Worm (Caenorhabditis elegans) whole organism, L3 larva: Measurements from ENCODE around the gene cope-1.

ENCODE experiments used
- R02D3.7 ChIP-seq: fragments of 150-350 bp; optimal IDR thresholded peaks from 2 replicates; lab custom pipeline; 2014; ENCODE audit warnings: missing biosample characterization, missing genetic modification characterization
- ZK546.5 ChIP-seq: sonication (generic microtip); optimal IDR thresholded peaks from 2 replicates; lab custom pipeline; 2017; ENCODE audit warnings: missing biosample characterization, missing genetic modification characterization
- aly-2 ChIP-seq: fragments of 150-350 bp; optimal IDR thresholded peaks from 2 replicates; lab custom pipeline; 2014; ENCODE audit warnings: missing biosample characterization, missing genetic modification characterization
- ama-1 ChIP-seq: fragments of 150-350 bp; optimal IDR thresholded peaks from 2 replicates; lab custom pipeline; 2018
- ceh-16 ChIP-seq: sonication (generic microtip); optimal IDR thresholded peaks from 2 replicates; lab custom pipeline; 2017; ENCODE audit warnings: missing biosample characterization, missing genetic modification characterization
- ceh-28 ChIP-seq: fragments of 150-350 bp; optimal IDR thresholded peaks from 2 replicates; lab custom pipeline; 2014; ENCODE audit warnings: missing biosample characterization, missing genetic modification reagents, missing genetic modification characterization
- ceh-82 ChIP-seq: fragments of 150-350 bp; optimal IDR thresholded peaks from 2 replicates; lab custom pipeline; 2014; ENCODE audit warnings: missing biosample characterization, missing genetic modification characterization
- ceh-9 ChIP-seq: sonication (generic microtip); optimal IDR thresholded peaks from 2 replicates; lab custom pipeline; 2018; ENCODE audit warnings: missing biosample characterization, missing genetic modification characterization
- daf-12 ChIP-seq: fragments of 150-350 bp; optimal IDR thresholded peaks from 2 replicates; lab custom pipeline; 2014; ENCODE audit warnings: missing biosample characterization, missing genetic modification reagents, missing genetic modification characterization
- egl-27 ChIP-seq: sonication (generic microtip); optimal IDR thresholded peaks from 4 replicates; lab custom pipeline; 2017; ENCODE audit warnings: missing biosample characterization, missing genetic modification reagents, missing genetic modification characterization
- egl-5 ChIP-seq: fragments of 150-350 bp; optimal IDR thresholded peaks from 2 replicates; lab custom pipeline; 2017; ENCODE audit warnings: missing biosample characterization, missing genetic modification reagents, missing genetic modification characterization, inconsistent platforms
- elt-1 ChIP-seq: fragments of 150-350 bp; optimal IDR thresholded peaks from 2 replicates; lab custom pipeline; 2014; ENCODE audit warnings: missing biosample characterization, missing genetic modification characterization
- elt-2 ChIP-seq: sonication (generic microtip); optimal IDR thresholded peaks from 2 replicates; lab custom pipeline; 2016; ENCODE audit warnings: missing genetic modification reagents, mild to moderate bottlenecking, missing genetic modification characterization, missing compliant biosample characterization
- elt-3 ChIP-seq, 3 experiments: fragments of 150-350 bp in 1 of 3; sonication (generic microtip) in 2 of 3; optimal IDR thresholded peaks; 2 replicates in 2 of 3; 4 replicates in 1 of 3; lab custom pipeline; 2014 to 2017; ENCODE audit warnings: missing biosample characterization in 3 of 3, missing genetic modification characterization in 3 of 3
- eor-1 ChIP-seq, 2 experiments: fragments of 150-350 bp; optimal IDR thresholded peaks; 2 replicates each; lab custom pipeline; 2014 to 2018; ENCODE audit warnings: missing biosample characterization in 2 of 2, missing genetic modification characterization in 2 of 2
- fkh-10 ChIP-seq: sonication (generic microtip); optimal IDR thresholded peaks from 2 replicates; lab custom pipeline; 2017; ENCODE audit warnings: missing biosample characterization, missing genetic modification reagents, missing genetic modification characterization
- fkh-2 ChIP-seq: fragments of 150-350 bp; optimal IDR thresholded peaks from 2 replicates; lab custom pipeline; 2014; ENCODE audit warnings: missing biosample characterization, missing genetic modification reagents, missing genetic modification characterization
- fos-1 ChIP-seq: fragments of 150-350 bp; optimal IDR thresholded peaks from 2 replicates; lab custom pipeline; 2014; ENCODE audit warnings: missing biosample characterization, missing genetic modification characterization
- hmg-11 ChIP-seq: sonication (generic microtip); optimal IDR thresholded peaks from 2 replicates; lab custom pipeline; 2016; ENCODE audit warnings: missing genetic modification characterization, missing compliant biosample characterization
- jun-1 ChIP-seq: fragments of 150-350 bp; optimal IDR thresholded peaks from 2 replicates; lab custom pipeline; 2014; ENCODE audit warnings: missing biosample characterization, missing genetic modification reagents, missing genetic modification characterization
- lin-15B ChIP-seq: fragments of 150-350 bp; optimal IDR thresholded peaks from 2 replicates; lab custom pipeline; 2014; ENCODE audit warnings: missing biosample characterization, missing genetic modification characterization
- lin-39 ChIP-seq: fragments of 150-350 bp; optimal IDR thresholded peaks from 2 replicates; lab custom pipeline; 2018; ENCODE audit warnings: missing biosample characterization, missing genetic modification reagents, missing genetic modification characterization
- lsy-12 ChIP-seq: sonication (generic microtip); optimal IDR thresholded peaks from 2 replicates; lab custom pipeline; 2016; ENCODE audit warnings: mild to moderate bottlenecking, missing genetic modification characterization, missing compliant biosample characterization
- mdl-1 ChIP-seq: fragments of 150-350 bp; optimal IDR thresholded peaks from 2 replicates; lab custom pipeline; 2014; ENCODE audit warnings: missing biosample characterization, missing genetic modification characterization
- mml-1 ChIP-seq: fragments of 150-350 bp; sonication (generic microtip); optimal IDR thresholded peaks from 3 replicates; lab custom pipeline; 2014; ENCODE audit warnings: missing biosample characterization, missing genetic modification characterization
- nfya-1 ChIP-seq: sonication (generic microtip); optimal IDR thresholded peaks from 2 replicates; lab custom pipeline; 2017; ENCODE audit warnings: missing genetic modification characterization, mild to moderate bottlenecking, missing compliant biosample characterization, antibody characterized with exemption, moderate library complexity; ENCODE audit not compliant: insufficient read depth
- nhr-11 ChIP-seq: fragments of 150-350 bp; optimal IDR thresholded peaks from 2 replicates; lab custom pipeline; 2014; ENCODE audit warnings: missing biosample characterization, missing genetic modification characterization
- nhr-12 ChIP-seq: fragments of 150-350 bp; optimal IDR thresholded peaks from 2 replicates; lab custom pipeline; 2014; ENCODE audit warnings: missing biosample characterization, missing genetic modification characterization
- nhr-23 ChIP-seq: fragments of 150-350 bp; optimal IDR thresholded peaks from 2 replicates; lab custom pipeline; 2014; ENCODE audit warnings: missing biosample characterization, missing genetic modification reagents, missing genetic modification characterization
- nhr-237 ChIP-seq: fragments of 150-350 bp; optimal IDR thresholded peaks from 2 replicates; lab custom pipeline; 2014; ENCODE audit warnings: missing biosample characterization, missing genetic modification characterization
- nhr-25 ChIP-seq: sonication (generic microtip); optimal IDR thresholded peaks from 2 replicates; lab custom pipeline; 2017; ENCODE audit warnings: missing biosample characterization, missing genetic modification characterization
- nhr-28 ChIP-seq: fragments of 150-350 bp; optimal IDR thresholded peaks from 2 replicates; lab custom pipeline; 2014; ENCODE audit warnings: missing biosample characterization, missing genetic modification characterization
- nhr-43 ChIP-seq: sonication (generic microtip); optimal IDR thresholded peaks from 2 replicates; lab custom pipeline; 2016; ENCODE audit warnings: mild to moderate bottlenecking, missing genetic modification characterization, missing compliant biosample characterization; ENCODE audit not compliant: poor library complexity, severe bottlenecking
- nhr-67 ChIP-seq: fragments of 150-350 bp; optimal IDR thresholded peaks from 2 replicates; lab custom pipeline; 2014; ENCODE audit warnings: missing biosample characterization, missing genetic modification characterization
- nhr-76 ChIP-seq: fragments of 150-350 bp; sonication (generic microtip); optimal IDR thresholded peaks from 5 replicates; lab custom pipeline; 2014; ENCODE audit warnings: missing biosample characterization, missing genetic modification characterization
- nhr-77 ChIP-seq: fragments of 150-350 bp; optimal IDR thresholded peaks from 2 replicates; lab custom pipeline; 2014; ENCODE audit warnings: missing biosample characterization, missing genetic modification characterization
- pha-4 ChIP-seq: fragments of 150-350 bp; optimal IDR thresholded peaks from 2 replicates; lab custom pipeline; 2014; ENCODE audit warnings: missing biosample characterization, missing genetic modification reagents, missing genetic modification characterization
- pqm-1 ChIP-seq: fragments of 150-350 bp; optimal IDR thresholded peaks from 2 replicates; lab custom pipeline; 2017; ENCODE audit warnings: missing biosample characterization, missing genetic modification characterization, inconsistent platforms
- sea-2 ChIP-seq: fragments of 150-350 bp; sonication (generic microtip); optimal IDR thresholded peaks from 4 replicates; lab custom pipeline; 2014; ENCODE audit warnings: missing biosample characterization, missing genetic modification reagents, missing genetic modification characterization
- skn-1 ChIP-seq: fragments of 150-350 bp; optimal IDR thresholded peaks from 2 replicates; lab custom pipeline; 2014; ENCODE audit warnings: missing biosample characterization, missing genetic modification characterization
- snpc-4 ChIP-seq: fragments of 150-350 bp; optimal IDR thresholded peaks from 2 replicates; lab custom pipeline; 2014; ENCODE audit warnings: missing biosample characterization, missing genetic modification characterization
- tbx-2 ChIP-seq: sonication (generic microtip); optimal IDR thresholded peaks from 2 replicates; lab custom pipeline; 2016; ENCODE audit warnings: mild to moderate bottlenecking, missing genetic modification characterization, missing compliant biosample characterization
- unc-39 ChIP-seq: sonication (generic microtip); optimal IDR thresholded peaks from 4 replicates; lab custom pipeline; 2017; ENCODE audit warnings: missing biosample characterization, missing genetic modification characterization
- unc-62 ChIP-seq: fragments of 150-350 bp; sonication (generic microtip); optimal IDR thresholded peaks from 4 replicates; lab custom pipeline; 2014; ENCODE audit warnings: missing biosample characterization, missing genetic modification reagents, missing genetic modification characterization
- zag-1 ChIP-seq: fragments of 150-350 bp; optimal IDR thresholded peaks from 2 replicates; lab custom pipeline; 2014; ENCODE audit warnings: missing biosample characterization, missing genetic modification characterization
- ztf-11 ChIP-seq: fragments of 150-350 bp; optimal IDR thresholded peaks from 2 replicates; lab custom pipeline; 2014; ENCODE audit warnings: missing biosample characterization, missing genetic modification characterization
- ztf-4 ChIP-seq: fragments of 150-350 bp; optimal IDR thresholded peaks from 2 replicates; lab custom pipeline; 2014; ENCODE audit warnings: missing biosample characterization, missing genetic modification characterization

cope-1 gene

DNA sequence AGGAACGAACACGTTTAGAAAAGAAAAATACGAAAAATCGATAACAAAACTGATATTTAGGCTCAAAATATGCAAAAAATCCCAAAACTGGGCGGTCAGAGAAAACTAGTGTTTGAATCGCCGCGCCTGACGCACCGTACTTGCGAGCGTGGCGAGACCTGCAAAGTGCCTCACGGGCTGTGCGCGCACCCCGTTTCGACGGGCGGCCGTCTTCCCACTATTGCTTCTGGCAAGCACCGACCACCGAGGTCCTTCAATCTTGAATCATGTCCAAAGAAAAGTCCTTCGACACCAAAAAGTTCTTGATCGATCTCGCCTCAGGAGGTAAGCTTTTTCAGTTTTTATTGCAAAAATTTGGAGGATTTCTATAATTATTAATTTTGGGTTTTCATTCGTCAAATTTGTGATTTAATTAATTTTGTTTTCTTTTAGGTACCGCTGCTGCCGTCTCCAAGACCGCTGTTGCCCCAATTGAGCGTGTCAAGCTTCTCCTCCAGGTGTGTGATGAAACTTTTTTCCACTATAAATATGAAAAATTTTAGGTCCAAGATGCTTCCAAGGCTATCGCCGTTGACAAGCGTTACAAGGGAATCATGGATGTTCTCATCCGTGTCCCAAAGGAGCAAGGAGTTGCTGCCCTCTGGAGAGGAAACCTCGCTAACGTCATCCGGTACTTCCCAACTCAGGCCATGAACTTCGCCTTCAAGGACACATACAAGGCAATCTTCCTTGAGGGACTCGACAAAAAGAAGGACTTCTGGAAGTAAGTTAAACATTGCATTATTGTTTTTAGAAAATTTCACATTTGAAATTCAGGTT lies 37.1 kb downstream of the cope-1 start, which contains the start of gene ant-1.1 (continued):
- TF ChIP-seq pha-4 (peak; percentile 87), zag-1 (tag; lab: Kevin White, UChicago) (no peak), ceh-16 (tag; lab: Kevin White, UChicago) (peak; percentile 33), lin-39 (tag; lab: Kevin White, UChicago) (peak; percentile 98), ZK546.5 (peak; percentile 93), fos-1 (tag; lab: Kevin White, UChicago) (peak; percentile 65), egl-5 (no peak), lsy-12 (tag; lab: Kevin White, UChicago) (peak; percentile 96), unc-62 (peak; percentile 41), nhr-11 (peak; percentile 59), lin-15B (tag; lab: Kevin White, UChicago) (peak; percentile 98), nhr-77 (peak; percentile 20), nhr-76 (no peak), nfya-1 (peak; percentile 98), ceh-82 (tag; lab: Kevin White, UChicago) (peak; percentile 85), elt-1 (tag; lab: Kevin White, UChicago) (peak; percentile 63)
- TF ChIP-seq, all 47 proteins: peak for 31

DNA sequence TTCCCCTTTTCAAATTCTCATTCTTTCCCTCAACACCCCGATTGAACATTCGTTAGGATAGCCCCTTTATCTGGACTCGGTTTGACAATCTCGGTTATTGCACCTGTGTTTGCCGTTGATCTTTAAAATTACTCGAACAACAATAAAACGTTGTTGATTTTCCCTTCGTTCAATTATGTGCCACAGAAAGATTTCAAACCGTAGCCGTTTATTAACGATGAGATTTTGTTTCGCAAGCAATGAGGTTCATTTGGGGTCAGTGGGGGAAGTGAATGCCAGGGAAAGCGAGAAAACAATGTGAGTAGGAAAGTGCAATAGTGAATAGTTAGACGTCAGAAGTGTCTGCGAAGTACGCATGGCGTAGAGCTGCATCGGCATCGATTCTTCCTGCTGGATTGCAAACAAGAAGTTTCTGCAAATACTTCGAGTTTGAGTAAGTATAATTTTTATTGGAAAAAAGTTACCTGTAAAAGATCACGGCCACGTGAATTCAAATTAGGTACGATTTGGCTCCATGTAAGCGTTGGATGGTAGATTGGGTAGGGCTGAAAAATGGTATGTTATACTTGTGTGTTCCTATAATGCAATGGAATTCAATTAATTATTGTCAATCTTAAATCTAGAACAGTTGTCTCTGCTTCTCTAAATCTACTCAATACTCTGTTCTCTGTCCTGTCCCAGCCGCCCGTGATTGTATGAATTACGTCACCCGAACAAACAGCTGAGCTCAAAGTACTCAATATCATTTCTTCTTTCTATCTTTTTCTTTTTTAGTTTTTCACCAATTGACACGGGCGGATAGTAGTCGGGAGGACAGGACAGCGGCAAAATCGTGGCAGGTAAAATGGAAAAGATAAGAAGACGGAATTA lies 38.7 kb downstream of the cope-1 start, which contains the start of gene kel-3:
TSS of gene kel-3 (plus strand) at position 328 of the 870 bp plus-strand sequence.
- no peak for TF ChIP-seq sea-2 (GFP tag; lab: Kevin White, UChicago)
- no peak for TF ChIP-seq ztf-11 (tag; lab: Kevin White, UChicago)
- no peak for TF ChIP-seq fkh-10 (GFP tag; lab: Kevin White, UChicago)
- TF ChIP-seq lin-15B (tag; lab: Kevin White, UChicago) = peak; percentile 34
- no peak for TF ChIP-seq egl-27
- peak; percentile 26 for TF ChIP-seq R02D3.7 (tag; lab: Kevin White, UChicago)
- no peak for TF ChIP-seq nhr-67 (tag; lab: Kevin White, UChicago)
- peak; percentile 96 for TF ChIP-seq elt-2 (tag; lab: Kevin White, UChicago)
- TF ChIP-seq ceh-16 (tag; lab: Kevin White, UChicago) = no peak
- TF ChIP-seq pha-4 = peak; percentile 85
- TF ChIP-seq snpc-4 (tag; lab: Kevin White, UChicago) = peak; percentile 7
- peak in 2 of 3 experiments; percentile 52 to 73 for TF ChIP-seq elt-3 (tag; optimal IDR thresholded peaks at IDR 0.05; lab: Kevin White, UChicago)
- no peak for TF ChIP-seq fkh-2 (tag; lab: Kevin White, UChicago)
- peak; percentile 32 for TF ChIP-seq hmg-11 (tag; lab: Kevin White, UChicago)
- TF ChIP-seq nhr-23 (tag; lab: Kevin White, UChicago) = peak; percentile 77
- no peak for TF ChIP-seq unc-39 (tag; lab: Kevin White, UChicago)
- TF ChIP-seq lin-39 (tag; lab: Kevin White, UChicago) = peak; percentile 47
- peak; percentile 96 for TF ChIP-seq pqm-1
- no peak for TF ChIP-seq eor-1 (tag; optimal IDR thresholded peaks at IDR 0.05; lab: Kevin White, UChicago)
- TF ChIP-seq mml-1 (tag; lab: Kevin White, UChicago) = no peak
- TF ChIP-seq egl-5 = no peak
- TF ChIP-seq ztf-4 (tag; lab: Kevin White, UChicago) = no peak
- no peak for TF ChIP-seq elt-1 (tag; lab: Kevin White, UChicago)
- no peak for TF ChIP-seq ceh-9 (tag; lab: Kevin White, UChicago)
- no peak for TF ChIP-seq nhr-12
- TF ChIP-seq nfya-1 = peak; percentile 70
- TF ChIP-seq nhr-11 = peak; percentile 54
- peak; percentile 80 for TF ChIP-seq nhr-43 (tag; lab: Kevin White, UChicago)
- peak; percentile 37 for TF ChIP-seq nhr-25
- peak; percentile 61 for TF ChIP-seq unc-62
- no peak for TF ChIP-seq skn-1 (tag; lab: Kevin White, UChicago)
- no peak for TF ChIP-seq zag-1 (tag; lab: Kevin White, UChicago)
- TF ChIP-seq nhr-237 = no peak
- peak; percentile 55 for TF ChIP-seq nhr-76
- TF ChIP-seq ZK546.5 = peak; percentile 50
- peak; percentile 75 for TF ChIP-seq lsy-12 (tag; lab: Kevin White, UChicago)
- TF ChIP-seq aly-2 = peak; percentile 85
- peak; percentile 63 for TF ChIP-seq nhr-77
- TF ChIP-seq jun-1 (tag; lab: Kevin White, UChicago) = peak; percentile 85
- peak; percentile 53 for TF ChIP-seq tbx-2 (tag; lab: Kevin White, UChicago)
- TF ChIP-seq nhr-28 = no peak
- no peak for TF ChIP-seq mdl-1 (tag; lab: Kevin White, UChicago)
- peak; percentile 37 for TF ChIP-seq fos-1 (tag; lab: Kevin White, UChicago)
- peak; percentile 89 for TF ChIP-seq ceh-28
- no peak for TF ChIP-seq daf-12 (tag; lab: Kevin White, UChicago)
- peak; percentile 99 for TF ChIP-seq ama-1 (lab: Kevin White, UChicago)
